Worm (Caenorhabditis elegans) whole organism, L4 larva: ENCODE data around the gene Y82E9BL.12.
"Not testable (repeated sequence)": the region's sequence is repeated elsewhere in the genome, so short reads cannot be mapped to it uniquely, and the experiment has no call there.

Experiments
- ceh-32 ChIP-seq: sonication (generic microtip); optimal IDR thresholded peaks from 2 replicates; lab custom pipeline; 2016; ENCODE audit warnings: mild to moderate bottlenecking, missing genetic modification characterization, missing compliant biosample characterization; ENCODE audit not compliant: poor library complexity
- cey-2 ChIP-seq: sonication (generic microtip); optimal IDR thresholded peaks from 3 replicates; lab custom pipeline; 2017; ENCODE audit warnings: missing genetic modification characterization, mild to moderate bottlenecking, missing compliant biosample characterization, antibody characterized with exemption, borderline replicate concordance; ENCODE audit not compliant: insufficient read depth
- dmd-8 ChIP-seq: fragments of 200-800 bp; sonication (Bioruptor generic); IDR thresholded peaks from 2 replicates; pipeline ENCODE4 v1.3.6; 2022; ENCODE audit warnings: missing genetic modification characterization, missing compliant biosample characterization
- egl-43 ChIP-seq: fragments of 200-800 bp; sonication (Bioruptor generic); IDR thresholded peaks from 2 replicates; pipeline ENCODE4 v1.3.6; 2022; ENCODE audit warnings: missing genetic modification reagents, missing genetic modification characterization, missing compliant biosample characterization
- lim-7 ChIP-seq: fragments of 200-800 bp; sonication (Bioruptor generic); IDR thresholded peaks from 2 replicates; pipeline ENCODE4 v1.3.6; 2022; ENCODE audit warnings: missing genetic modification characterization, missing compliant biosample characterization
- lin-38 ChIP-seq: fragments of 200-800 bp; sonication (Bioruptor generic); IDR thresholded peaks from 2 replicates; pipeline ENCODE4 v1.3.6; 2022; ENCODE audit warnings: missing genetic modification reagents, missing genetic modification characterization, missing compliant biosample characterization
- lsy-2 ChIP-seq, 2 experiments: fragments of 150-350 bp in 1 of 2; sonication (generic microtip) in 1 of 2; optimal IDR thresholded peaks; 2 replicates each; lab custom pipeline; 2014 to 2017; ENCODE audit warnings: missing biosample characterization in 2 of 2, missing genetic modification characterization in 2 of 2
- mdl-1 ChIP-seq, 2 experiments: fragments of 150-350 bp in 1 of 2; sonication (generic microtip) in 1 of 2; optimal IDR thresholded peaks; 2 replicates each; lab custom pipeline; 2014 to 2017; ENCODE audit warnings: missing biosample characterization in 2 of 2, missing genetic modification characterization in 2 of 2
- nhr-10 ChIP-seq: fragments of 150-350 bp; optimal IDR thresholded peaks from 2 replicates; lab custom pipeline; 2014; ENCODE audit warnings: missing biosample characterization, missing genetic modification characterization
- nhr-42 ChIP-seq: fragments of 200-800 bp; sonication (Bioruptor generic); IDR thresholded peaks from 2 replicates; pipeline ENCODE4 v1.3.6; 2022; ENCODE audit warnings: missing genetic modification characterization, missing compliant biosample characterization
- php-3 ChIP-seq: fragments of 200-800 bp; sonication (Bioruptor generic); IDR thresholded peaks from 2 replicates; pipeline ENCODE4 v1.3.6; 2022; ENCODE audit warnings: missing genetic modification reagents, missing genetic modification characterization, missing compliant biosample characterization
- snpc-4 ChIP-seq: fragments of 150-350 bp; optimal IDR thresholded peaks from 2 replicates; lab custom pipeline; 2014; ENCODE audit warnings: missing biosample characterization, missing genetic modification characterization
- tra-1 ChIP-seq: fragments of 200-800 bp; sonication (Bioruptor generic); IDR thresholded peaks from 2 replicates; pipeline ENCODE4 v1.3.6; 2022; ENCODE audit warnings: missing genetic modification reagents, missing genetic modification characterization, missing compliant biosample characterization
- ztf-11 ChIP-seq: fragments of 150-350 bp; optimal IDR thresholded peaks from 2 replicates; lab custom pipeline; 2014; ENCODE audit warnings: missing biosample characterization, missing genetic modification characterization

The Y82E9BL.12 gene

ce11 chrIII:1350745-1351144 is 41.8 kb downstream of the Y82E9BL.12 start, which contains the start of gene Y82E9BL.3:
Gene Y82E9BL.3 (minus strand): TSS chrIII:1350845.
- no peak for TF ChIP-seq dmd-8 (GFP tag; lab: Robert Waterston, UW)
- TF ChIP-seq, all 104 proteins: peak for 0

DNA sequence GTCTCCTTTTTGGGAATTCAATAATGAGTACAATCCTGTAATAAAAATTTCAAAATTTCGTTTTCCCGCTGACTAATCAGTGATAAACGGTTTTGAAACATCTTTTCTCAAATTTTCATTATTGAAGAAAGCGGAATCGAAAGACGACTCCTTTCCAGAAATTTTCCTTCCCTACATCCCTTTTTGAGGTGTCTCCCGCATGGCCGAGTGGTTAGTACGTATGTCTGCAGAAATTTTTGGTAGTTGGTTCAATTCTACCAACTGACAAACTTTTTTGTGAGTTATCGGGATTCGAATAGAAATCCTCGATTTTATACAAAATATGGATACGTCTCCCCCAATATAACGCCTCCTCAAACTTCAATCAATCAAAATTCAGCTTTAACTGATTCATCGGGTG is 45.5 kb downstream of the Y82E9BL.12 start:
- TF ChIP-seq snpc-4 (no peak), lim-7 (GFP tag; lab: Robert Waterston, UW) (0 out of 2 replicates have a peak, but pooled peaks have one; percentile 59)

- TF ChIP-seq ztf-11 (tag; lab: Kevin White, UChicago): no peak
- no peak for TF ChIP-seq mdl-1 (tag; optimal IDR thresholded peaks at IDR 0.05; lab: Kevin White, UChicago)
- TF ChIP-seq, all 104 proteins: peak for 0
Measured at ce11 chrIII:1355320-1355719, 46.3 kb downstream of the Y82E9BL.12 start, which contains the start of gene Y82E9BL.1. Gene Y82E9BL.1 (minus strand): TSS chrIII:1355420.

DNA sequence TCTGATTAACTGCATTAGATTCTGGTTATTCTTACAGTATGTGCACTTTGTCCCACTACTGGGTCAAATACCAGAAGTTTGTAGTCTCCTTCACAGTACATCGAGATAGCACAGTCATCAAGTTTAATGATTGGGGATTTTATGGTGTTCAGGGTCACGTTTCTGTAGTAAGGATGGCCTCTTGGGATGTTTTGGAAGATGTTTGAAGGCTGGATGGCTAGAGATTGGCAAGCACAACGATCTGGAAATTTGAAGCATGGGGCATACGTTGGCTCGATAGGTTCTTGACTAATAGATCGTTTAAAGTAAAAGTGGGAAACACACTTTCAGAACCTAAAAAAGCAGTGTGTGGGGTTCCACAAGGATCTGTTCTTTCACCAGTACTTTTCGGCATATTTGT is 49.0 kb downstream of the Y82E9BL.12 start, which contains the start of gene Y82E9BR.8:
Gene Y82E9BR.8 (minus strand): TSS at position 101 of the 400 bp plus-strand sequence.
- TF ChIP-seq cey-2; mdl-1 (tag; optimal IDR thresholded peaks at IDR 0.05; lab: Kevin White, UChicago); nhr-10: not testable (repeated sequence)
- TF ChIP-seq, all 104 proteins: peak for 0; not testable (repeated sequence) for 104

- TF ChIP-seq tra-1 (GFP tag; lab: Robert Waterston, UW) (no peak), lin-38 (GFP tag; lab: Robert Waterston, UW) (no peak), php-3 (no peak), lsy-2 (tag; optimal IDR thresholded peaks at IDR 0.05; lab: Kevin White, UChicago) (no peak), nhr-42 (no peak), ceh-32 (tag; lab: Kevin White, UChicago) (no peak), egl-43 (GFP tag; lab: Robert Waterston, UW) (no peak)
Measured at ce11 chrIII:1359669-1360068, 50.7 kb downstream of the Y82E9BL.12 start, which contains the start of gene Y82E9BR.9. Gene Y82E9BR.9 (minus strand): TSS chrIII:1359769.
